Worm (Caenorhabditis elegans) whole organism, L1 larva: ENCODE measurements around the gene T16D1.1.
A peak's percentile ranks its signal among the peaks of the same experiment; 100 is the strongest.

Experiments
- Y116A8C.19 ChIP-seq: sonication (generic microtip); optimal IDR thresholded peaks from 2 replicates; lab custom pipeline; 2016; ENCODE audit warnings: missing compliant biosample characterization, missing genetic modification characterization, borderline replicate concordance
- aha-1 ChIP-seq: fragments of 150-350 bp; optimal IDR thresholded peaks from 2 replicates; lab custom pipeline; 2014; ENCODE audit warnings: missing biosample characterization, missing genetic modification characterization
- aly-2 ChIP-seq: fragments of 150-350 bp; optimal IDR thresholded peaks from 2 replicates; lab custom pipeline; 2014; ENCODE audit warnings: missing biosample characterization, missing genetic modification characterization
- blmp-1 ChIP-seq: fragments of 150-350 bp; optimal IDR thresholded peaks from 2 replicates; lab custom pipeline; 2014; ENCODE audit warnings: missing biosample characterization, missing genetic modification characterization
- ceh-8 ChIP-seq: fragments of 200-800 bp; sonication (Bioruptor generic); optimal IDR thresholded peaks from 2 replicates; lab custom pipeline; 2018; ENCODE audit warnings: mild to moderate bottlenecking, missing genetic modification characterization, moderate library complexity, missing compliant biosample characterization
- ces-1 ChIP-seq: fragments of 150-350 bp; optimal IDR thresholded peaks from 2 replicates; lab custom pipeline; 2014; ENCODE audit warnings: missing biosample characterization, missing genetic modification reagents, missing genetic modification characterization
- efl-1 ChIP-seq, 4 experiments: fragments of 150-350 bp; optimal IDR thresholded peaks in 3 of 4; peaks in 1 of 4; 1 replicate in 1 of 4; 2 replicates in 3 of 4; lab custom pipeline; 2014; ENCODE audit warnings: missing biosample characterization in 2 of 4, missing genetic modification characterization in 2 of 4, missing genetic modification reagents in 2 of 4
- efl-3 ChIP-seq: fragments of 200-800 bp; sonication (Bioruptor generic); optimal IDR thresholded peaks from 2 replicates; lab custom pipeline; 2018; ENCODE audit warnings: mild to moderate bottlenecking, missing genetic modification characterization, missing compliant biosample characterization
- elt-2 ChIP-seq: sonication (generic microtip); optimal IDR thresholded peaks from 2 replicates; lab custom pipeline; 2016; ENCODE audit warnings: missing genetic modification characterization, mild to moderate bottlenecking, inconsistent platforms, missing compliant biosample characterization, missing genetic modification reagents
- elt-3 ChIP-seq, 6 experiments: fragments of 150-350 bp in 1 of 6; sonication (generic microtip); optimal IDR thresholded peaks; 2 replicates each; lab custom pipeline; 2017 to 2018; ENCODE audit warnings: missing biosample characterization in 6 of 6, missing genetic modification characterization in 6 of 6, inconsistent platforms in 1 of 6
- fkh-10 ChIP-seq: sonication (generic microtip); optimal IDR thresholded peaks from 2 replicates; lab custom pipeline; 2017; ENCODE audit warnings: missing biosample characterization, missing genetic modification reagents, missing genetic modification characterization
- grh-1 ChIP-seq: fragments of 200-800 bp; sonication (Bioruptor generic); IDR thresholded peaks from 2 replicates; pipeline ENCODE4 v1.3.6; 2022; ENCODE audit warnings: missing genetic modification reagents, missing genetic modification characterization, missing compliant biosample characterization
- isw-1 ChIP-seq: fragments of 200-800 bp; sonication (Bioruptor generic); IDR thresholded peaks from 2 replicates; pipeline ENCODE4 v1.3.6; 2022; ENCODE audit warnings: missing genetic modification characterization, missing compliant biosample characterization
- jun-1 ChIP-seq: fragments of 150-350 bp; optimal IDR thresholded peaks from 2 replicates; lab custom pipeline; 2014; ENCODE audit warnings: missing biosample characterization, missing genetic modification reagents, missing genetic modification characterization
- lin-14 ChIP-seq: fragments of 200-800 bp; sonication (Bioruptor generic); optimal IDR thresholded peaks from 2 replicates; lab custom pipeline; 2018; ENCODE audit warnings: mild to moderate bottlenecking, missing genetic modification characterization, moderate library complexity, missing compliant biosample characterization
- lin-35 ChIP-seq, 2 experiments: fragments of 150-350 bp; optimal IDR thresholded peaks; 2 replicates each; lab custom pipeline; 2014; ENCODE audit warnings: missing biosample characterization in 2 of 2, missing genetic modification characterization in 2 of 2, missing genetic modification reagents in 2 of 2
- lsy-2 ChIP-seq, 2 experiments: fragments of 150-350 bp; optimal IDR thresholded peaks; 2 replicates each; lab custom pipeline; 2014; ENCODE audit warnings: missing biosample characterization in 2 of 2, missing genetic modification characterization in 2 of 2
- mab-9 ChIP-seq: fragments of 200-800 bp; sonication (Bioruptor generic); IDR thresholded peaks from 2 replicates; pipeline ENCODE4 v1.3.6; 2022; ENCODE audit warnings: missing genetic modification reagents, missing genetic modification characterization, missing compliant biosample characterization
- mdl-1 ChIP-seq, 2 experiments: fragments of 150-350 bp; optimal IDR thresholded peaks; 2 replicates each; lab custom pipeline; 2014 to 2017; ENCODE audit warnings: missing biosample characterization in 2 of 2, missing genetic modification characterization in 2 of 2, inconsistent platforms in 1 of 2
- mef-2 ChIP-seq: fragments of 150-350 bp; optimal IDR thresholded peaks from 2 replicates; lab custom pipeline; 2014; ENCODE audit warnings: missing biosample characterization, missing genetic modification characterization
- mep-1 ChIP-seq: fragments of 150-350 bp; optimal IDR thresholded peaks from 2 replicates; lab custom pipeline; 2014; ENCODE audit warnings: missing biosample characterization, missing genetic modification characterization
- nhr-11 ChIP-seq: fragments of 150-350 bp; optimal IDR thresholded peaks from 2 replicates; lab custom pipeline; 2014; ENCODE audit warnings: missing biosample characterization, missing genetic modification characterization
- nhr-12 ChIP-seq: sonication (generic microtip); optimal IDR thresholded peaks from 2 replicates; lab custom pipeline; 2017; ENCODE audit warnings: missing biosample characterization, missing genetic modification characterization
- nhr-19 ChIP-seq: fragments of 200-800 bp; sonication (Bioruptor generic); conservative IDR thresholded peaks from 2 replicates; pipeline ENCODE4 v1.3.6; 2022; ENCODE audit warnings: missing genetic modification characterization, missing compliant biosample characterization
- nhr-20 ChIP-seq: sonication (generic microtip); optimal IDR thresholded peaks from 2 replicates; lab custom pipeline; 2016; ENCODE audit warnings: mild to moderate bottlenecking, missing genetic modification characterization, missing compliant biosample characterization
- nhr-28 ChIP-seq: fragments of 150-350 bp; optimal IDR thresholded peaks from 2 replicates; lab custom pipeline; 2014; ENCODE audit warnings: missing biosample characterization, missing genetic modification characterization
- nhr-47 ChIP-seq: sonication (generic microtip); optimal IDR thresholded peaks from 2 replicates; lab custom pipeline; 2016; ENCODE audit warnings: mild to moderate bottlenecking, missing genetic modification characterization, moderate library complexity, missing compliant biosample characterization
- nhr-71 ChIP-seq: sonication (generic microtip); optimal IDR thresholded peaks from 2 replicates; lab custom pipeline; 2016; ENCODE audit warnings: mild to moderate bottlenecking, missing genetic modification characterization, moderate library complexity, missing compliant biosample characterization
- nhr-85 ChIP-seq: sonication (generic microtip); peaks from one replicate; lab custom pipeline; 2016; ENCODE audit warnings: missing genetic modification characterization, inconsistent platforms, missing compliant biosample characterization
- nhr-90 ChIP-seq: sonication (generic microtip); optimal IDR thresholded peaks from 2 replicates; lab custom pipeline; 2016; ENCODE audit warnings: mild to moderate bottlenecking, missing genetic modification characterization, missing compliant biosample characterization; ENCODE audit not compliant: poor library complexity
- snu-23 ChIP-seq: sonication (generic microtip); optimal IDR thresholded peaks from 2 replicates; lab custom pipeline; 2016; ENCODE audit warnings: missing genetic modification characterization, missing compliant biosample characterization
- sptf-1 ChIP-seq: fragments of 150-350 bp; optimal IDR thresholded peaks from 2 replicates; lab custom pipeline; 2014; ENCODE audit warnings: missing biosample characterization, missing genetic modification characterization
- tbx-2 ChIP-seq: sonication (generic microtip); optimal IDR thresholded peaks from 2 replicates; lab custom pipeline; 2016; ENCODE audit warnings: missing genetic modification characterization, missing compliant biosample characterization
- unc-62 ChIP-seq: fragments of 150-350 bp; optimal IDR thresholded peaks from 2 replicates; lab custom pipeline; 2014; ENCODE audit warnings: missing biosample characterization, missing genetic modification reagents, missing genetic modification characterization
- unc-86 ChIP-seq: sonication (generic microtip); optimal IDR thresholded peaks from 2 replicates; lab custom pipeline; 2016; ENCODE audit warnings: missing genetic modification characterization, missing compliant biosample characterization
- unc-98 ChIP-seq: fragments of 200-800 bp; sonication (Bioruptor generic); IDR thresholded peaks from 2 replicates; pipeline ENCODE4 v1.3.6; 2022; ENCODE audit warnings: missing genetic modification characterization, missing compliant biosample characterization
- vab-15 ChIP-seq: sonication (generic microtip); optimal IDR thresholded peaks from 2 replicates; lab custom pipeline; 2017; ENCODE audit warnings: missing genotype, mild to moderate bottlenecking, missing genetic modification characterization, missing compliant biosample characterization
- zip-4 ChIP-seq: fragments of 200-800 bp; sonication (Bioruptor generic); optimal IDR thresholded peaks from 2 replicates; lab custom pipeline; 2018; ENCODE audit warnings: mild to moderate bottlenecking, missing genetic modification characterization, moderate library complexity, missing compliant biosample characterization

Gene T16D1.1

ce11 chrII:5264650-5265049, 23.2 kb upstream of the T16D1.1 start:
- TF ChIP-seq isw-1 (no peak), efl-1 (optimal IDR thresholded peaks at IDR 0.05; lab: Kevin White, UChicago) (no peak), efl-1 (GFP tag; optimal IDR thresholded peaks at IDR 0.05 in 1 of 2; lab: Kevin White, UChicago) (peak in 1 of 2 experiments; percentile 8), elt-2 (tag; lab: Kevin White, UChicago) (peak; percentile 58), ceh-8 (GFP tag; lab: Kevin White, UChicago) (no peak)

DNA sequence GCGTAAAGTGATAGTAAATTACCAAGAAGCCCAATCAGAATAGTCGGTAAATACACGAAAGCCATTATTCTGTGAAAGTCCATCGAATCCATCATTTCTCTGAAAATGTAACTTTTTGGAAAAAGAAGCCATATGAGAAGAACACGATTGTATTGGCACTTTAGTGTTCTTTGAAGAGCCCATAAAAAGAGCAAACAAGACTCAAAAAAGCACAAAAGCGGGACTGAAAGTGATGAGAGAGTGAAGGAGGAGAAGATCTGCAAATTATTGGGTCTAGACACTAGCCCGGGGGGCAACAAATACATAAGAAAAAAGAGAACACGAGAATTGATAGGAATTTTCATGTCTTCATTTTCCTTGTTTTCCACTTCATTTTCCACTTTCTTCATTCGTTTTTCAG, 14.0 kb upstream of the T16D1.1 start, which contains the start of gene frpr-4:
Gene frpr-4 (minus strand): TSS at position 101 of the 400 bp plus-strand sequence.
- TF ChIP-seq mab-9 (no peak), blmp-1 (tag; lab: Kevin White, UChicago) (no peak), nhr-12 (tag; lab: Kevin White, UChicago) (no peak), jun-1 (tag; lab: Kevin White, UChicago) (no peak), mep-1 (no peak), sptf-1 (tag; lab: Kevin White, UChicago) (no peak), unc-98 (no peak), zip-4 (GFP tag; lab: Kevin White, UChicago) (no peak), mef-2 (tag; lab: Kevin White, UChicago) (no peak), tbx-2 (tag; lab: Kevin White, UChicago) (no peak), efl-3 (GFP tag; lab: Kevin White, UChicago) (no peak)
- TF ChIP-seq, all 84 proteins: peak for 0

DNA sequence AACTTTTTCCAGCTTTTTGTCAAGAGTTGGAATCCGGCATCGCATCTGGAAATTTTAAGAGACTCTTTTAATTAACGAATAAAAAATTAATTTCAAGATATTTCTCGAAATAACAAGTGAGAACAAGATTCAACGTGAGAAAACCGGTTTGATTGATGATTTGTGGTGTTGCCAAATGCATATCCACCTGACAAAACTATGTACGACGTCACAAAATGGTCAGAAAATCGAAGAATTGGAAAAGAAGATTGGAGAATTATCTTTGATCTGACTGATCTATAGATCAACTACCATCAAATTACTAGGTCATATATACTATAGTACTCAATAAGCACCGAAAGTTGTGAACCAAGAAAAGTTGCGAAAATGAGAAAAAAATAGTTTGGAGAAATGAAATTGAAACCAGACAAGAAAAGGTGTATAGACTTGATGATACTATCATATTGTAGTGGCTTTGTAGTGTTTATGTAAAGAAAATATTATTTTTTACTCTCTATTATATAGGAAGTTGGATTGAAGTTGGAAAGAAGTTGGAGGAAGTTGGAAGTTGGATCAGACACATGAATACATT, 5.4 kb upstream of the T16D1.1 start, which contains the start of gene ptr-6:
Gene ptr-6 (minus strand): TSS at position 47 of the 571 bp plus-strand sequence.
- TF ChIP-seq ces-1 (GFP tag; lab: Kevin White, UChicago) (no peak), nhr-28 (no peak), nhr-19 (peak; percentile 19; the same call in 1 of the 2 replicates), nhr-11 (no peak), fkh-10 (GFP tag; lab: Kevin White, UChicago) (no peak), nhr-90 (tag; lab: Kevin White, UChicago) (peak; percentile 36), elt-3 (tag; optimal IDR thresholded peaks at IDR 0.05; lab: Kevin White, UChicago) (peak in 1 of 6 experiments; percentile 60), snu-23 (GFP tag; lab: Kevin White, UChicago) (peak; percentile 31), lsy-2 (tag; optimal IDR thresholded peaks at IDR 0.05; lab: Kevin White, UChicago) (peak in 1 of 2 experiments; percentile 42), blmp-1 (tag; lab: Kevin White, UChicago) (peak; percentile 69), tbx-2 (tag; lab: Kevin White, UChicago) (peak; percentile 1), lin-35 (GFP tag; optimal IDR thresholded peaks at IDR 0.05; lab: Kevin White, UChicago) (peak in 1 of 2 experiments; percentile 43), Y116A8C.19 (tag; lab: Kevin White, UChicago) (no peak), aha-1 (tag; lab: Kevin White, UChicago) (no peak), jun-1 (tag; lab: Kevin White, UChicago) (no peak), nhr-12 (tag; lab: Kevin White, UChicago) (no peak), lin-14 (GFP tag; lab: Kevin White, UChicago) (peak; percentile 63), aly-2 (no peak), vab-15 (no peak), nhr-71 (peak; percentile 46), nhr-85 (tag; lab: Kevin White, UChicago) (peak; percentile 96), grh-1 (GFP tag; lab: Robert Waterston, UW) (peak; percentile 84), mdl-1 (tag; optimal IDR thresholded peaks at IDR 0.05; lab: Kevin White, UChicago) (peak in 1 of 2 experiments; percentile 24), nhr-20 (tag; lab: Kevin White, UChicago) (peak; percentile 61)

- TF ChIP-seq unc-86 (tag; lab: Kevin White, UChicago) (no peak), unc-62 (no peak), elt-2 (tag; lab: Kevin White, UChicago) (peak; percentile 9), nhr-47 (tag; lab: Kevin White, UChicago) (no peak), efl-1 (optimal IDR thresholded peaks at IDR 0.05; lab: Kevin White, UChicago) (no peak), efl-1 (GFP tag; optimal IDR thresholded peaks at IDR 0.05 in 1 of 2; lab: Kevin White, UChicago) (peak in 1 of 2 experiments; percentile 81)
Measured at ce11 chrII:5238366-5238765, 3.1 kb downstream of the T16D1.1 start, which contains the start of gene pho-4. Gene pho-4, minus strand, starts transcription at chrII:5238466.
